Worm (Caenorhabditis elegans) whole organism, midembryonic: ENCODE measurements around the gene idpp-16.

Experiments
- T22C8.4 ChIP-seq: fragments of 200-800 bp; sonication (Bioruptor generic); IDR thresholded peaks from 2 replicates; pipeline ENCODE4 v1.3.6; 2022; ENCODE audit warnings: missing genetic modification characterization, missing compliant biosample characterization
- cog-1 ChIP-seq: sonication (generic microtip); optimal IDR thresholded peaks from 2 replicates; lab custom pipeline; 2016; ENCODE audit warnings: missing genetic modification characterization, missing compliant biosample characterization
- flt-1 ChIP-seq: fragments of 200-800 bp; sonication (Bioruptor generic); IDR thresholded peaks from 2 replicates; pipeline ENCODE4 v1.3.6; 2022; ENCODE audit warnings: missing genetic modification characterization, missing compliant biosample characterization
- klf-2 ChIP-seq: fragments of 200-800 bp; sonication (Bioruptor generic); conservative IDR thresholded peaks from 2 replicates; pipeline ENCODE4 v1.3.6; 2022; ENCODE audit warnings: missing genetic modification reagents, missing genetic modification characterization, missing compliant biosample characterization
- med-1 ChIP-seq: sonication (generic microtip); optimal IDR thresholded peaks from 2 replicates; lab custom pipeline; 2017; ENCODE audit warnings: missing genetic modification characterization, mild to moderate bottlenecking, missing compliant biosample characterization, antibody characterized with exemption, missing genetic modification reagents; ENCODE audit not compliant: insufficient read depth
- ref-1 ChIP-seq: fragments of 200-800 bp; sonication (Bioruptor generic); conservative IDR thresholded peaks from 2 replicates; pipeline ENCODE4 v1.3.6; 2022; ENCODE audit warnings: missing genetic modification reagents, missing genetic modification characterization, missing compliant biosample characterization
- tab-1 ChIP-seq: fragments of 200-800 bp; sonication (Bioruptor generic); IDR thresholded peaks from 2 replicates; pipeline ENCODE4 v1.3.6; 2022; ENCODE audit warnings: missing genetic modification characterization, missing compliant biosample characterization
- ztf-23 ChIP-seq: fragments of 200-800 bp; sonication (Bioruptor generic); IDR thresholded peaks from 2 replicates; pipeline ENCODE4 v1.3.6; 2022; ENCODE audit warnings: missing genetic modification reagents, missing genetic modification characterization, missing compliant biosample characterization
- ztf-29 ChIP-seq: fragments of 200-800 bp; sonication (Bioruptor generic); IDR thresholded peaks from 2 replicates; pipeline ENCODE4 v1.3.6; 2022; ENCODE audit warnings: missing genetic modification reagents, missing genetic modification characterization, missing compliant biosample characterization

The idpp-16 gene

ce11 chrV:11593888-11594287 is 12.4 kb downstream of the idpp-16 start:
- TF ChIP-seq med-1, result no peak
- TF ChIP-seq ref-1 (GFP tag; lab: Robert Waterston, UW), result no peak
- TF ChIP-seq ztf-23 (GFP tag; lab: Robert Waterston, UW), result no peak
- no peak for TF ChIP-seq flt-1 (GFP tag; lab: Robert Waterston, UW)
- no peak for TF ChIP-seq cog-1 (tag; lab: Kevin White, UChicago)
- no peak for TF ChIP-seq T22C8.4
- no peak for TF ChIP-seq ztf-29 (GFP tag; lab: Robert Waterston, UW)
- TF ChIP-seq tab-1, result no peak
- TF ChIP-seq klf-2, result no peak

DNA sequence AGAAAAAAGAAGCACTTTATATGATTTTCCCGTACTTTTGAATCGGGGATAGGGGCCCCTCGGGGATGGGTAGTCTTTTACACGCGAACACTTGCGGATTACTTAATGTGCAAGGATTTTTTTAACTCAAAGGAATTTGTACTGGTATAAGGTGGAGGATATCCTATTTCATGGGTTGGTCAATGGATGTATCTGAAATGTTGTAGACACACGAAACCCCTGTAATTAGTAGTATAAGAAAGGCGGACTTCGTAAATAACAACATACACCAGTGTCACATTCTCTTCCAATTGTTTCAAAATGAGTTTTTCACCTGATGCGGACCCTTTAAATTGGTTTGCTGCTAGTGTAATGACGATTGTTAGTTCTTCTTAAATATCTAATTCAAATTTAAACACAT is 12.9 kb downstream of the idpp-16 start, which contains the start of gene srx-80:
srx-80 (plus strand) TSS at position 301 of the 400 bp plus-strand sequence.
- TF ChIP-seq flt-1 (GFP tag; lab: Robert Waterston, UW) (no peak), med-1 (no peak), tab-1 (no peak), klf-2 (no peak), ztf-29 (GFP tag; lab: Robert Waterston, UW) (no peak), T22C8.4 (no peak), ref-1 (GFP tag; lab: Robert Waterston, UW) (no peak), ztf-23 (GFP tag; lab: Robert Waterston, UW) (no peak), cog-1 (tag; lab: Kevin White, UChicago) (no peak)

- TF ChIP-seq klf-2, result no peak
- no peak for TF ChIP-seq T22C8.4
- TF ChIP-seq ref-1 (GFP tag; lab: Robert Waterston, UW), result no peak
- no peak for TF ChIP-seq tab-1
- TF ChIP-seq cog-1 (tag; lab: Kevin White, UChicago), result no peak
- no peak for TF ChIP-seq flt-1 (GFP tag; lab: Robert Waterston, UW)
- no peak for TF ChIP-seq ztf-29 (GFP tag; lab: Robert Waterston, UW)
- no peak for TF ChIP-seq med-1
- no peak for TF ChIP-seq ztf-23 (GFP tag; lab: Robert Waterston, UW)
Observed at ce11 chrV:11589433-11589832, 16.9 kb downstream of the idpp-16 start, which contains the start of gene srx-82. Gene srx-82 (plus strand): TSS chrV:11589733.

DNA sequence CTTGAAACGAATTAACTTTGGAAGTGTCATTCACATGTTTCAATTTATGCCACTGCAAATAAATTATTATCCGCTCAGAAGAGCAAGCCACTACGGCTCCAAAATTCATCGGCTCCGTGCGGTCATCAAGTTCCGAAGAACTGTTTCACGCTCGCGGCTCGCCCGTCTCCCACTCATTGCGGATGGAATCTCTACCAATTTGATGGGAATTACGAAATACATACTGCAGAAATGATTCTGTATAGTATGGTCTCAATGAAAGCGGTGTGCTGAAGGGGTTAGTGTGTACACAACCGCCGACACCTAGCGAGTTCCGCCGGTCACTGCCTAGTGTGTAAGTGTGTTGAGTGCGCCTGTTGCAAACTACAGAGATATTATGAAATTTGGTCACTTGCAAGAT is 21.2 kb downstream of the idpp-16 start:
- no peak for TF ChIP-seq ztf-29 (GFP tag; lab: Robert Waterston, UW)
- no peak for TF ChIP-seq T22C8.4
- no peak for TF ChIP-seq flt-1 (GFP tag; lab: Robert Waterston, UW)
- no peak for TF ChIP-seq med-1
- TF ChIP-seq cog-1 (tag; lab: Kevin White, UChicago), result no peak
- no peak for TF ChIP-seq tab-1
- no peak for TF ChIP-seq klf-2
- no peak for TF ChIP-seq ztf-23 (GFP tag; lab: Robert Waterston, UW)
- no peak for TF ChIP-seq ref-1 (GFP tag; lab: Robert Waterston, UW)

- no peak for TF ChIP-seq T22C8.4
- TF ChIP-seq cog-1 (tag; lab: Kevin White, UChicago), result no peak
- no peak for TF ChIP-seq ztf-29 (GFP tag; lab: Robert Waterston, UW)
- TF ChIP-seq ztf-23 (GFP tag; lab: Robert Waterston, UW), result no peak
- no peak for TF ChIP-seq med-1
- TF ChIP-seq tab-1, result no peak
Observed at ce11 chrV:11583212-11583611, 23.1 kb downstream of the idpp-16 start, which contains the start of gene srx-88. Gene srx-88 (plus strand): TSS chrV:11583512.

ce11 chrV:11580826-11581225 is 25.5 kb downstream of the idpp-16 start, which contains the start of gene srx-90:
Gene srx-90 (plus strand): TSS chrV:11581126.
- TF ChIP-seq klf-2 (no peak), cog-1 (tag; lab: Kevin White, UChicago) (no peak), ref-1 (GFP tag; lab: Robert Waterston, UW) (no peak), flt-1 (GFP tag; lab: Robert Waterston, UW) (no peak), med-1 (no peak), ztf-29 (GFP tag; lab: Robert Waterston, UW) (no peak), ztf-23 (GFP tag; lab: Robert Waterston, UW) (no peak), T22C8.4 (no peak), tab-1 (no peak)

DNA sequence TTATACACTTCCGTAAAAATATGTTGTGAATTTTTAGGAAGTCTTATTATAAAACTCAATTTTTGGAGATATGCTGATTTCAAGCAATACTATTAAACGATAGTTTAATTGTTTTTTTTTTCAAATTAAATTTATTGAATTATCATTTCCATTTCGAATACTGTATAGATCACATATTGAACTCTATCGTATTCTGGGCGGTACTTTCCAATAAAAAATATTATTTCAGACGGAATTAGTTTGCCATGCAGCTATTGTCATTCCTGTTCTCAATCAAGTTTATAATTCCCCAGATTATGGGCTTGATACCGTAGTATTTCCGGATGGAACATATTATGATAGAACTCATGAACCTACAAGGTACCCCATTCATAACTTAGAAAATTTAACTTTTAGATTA is 31.8 kb downstream of the idpp-16 start:
- TF ChIP-seq med-1 (no peak), flt-1 (GFP tag; lab: Robert Waterston, UW) (no peak), T22C8.4 (no peak), klf-2 (no peak), tab-1 (no peak)

DNA sequence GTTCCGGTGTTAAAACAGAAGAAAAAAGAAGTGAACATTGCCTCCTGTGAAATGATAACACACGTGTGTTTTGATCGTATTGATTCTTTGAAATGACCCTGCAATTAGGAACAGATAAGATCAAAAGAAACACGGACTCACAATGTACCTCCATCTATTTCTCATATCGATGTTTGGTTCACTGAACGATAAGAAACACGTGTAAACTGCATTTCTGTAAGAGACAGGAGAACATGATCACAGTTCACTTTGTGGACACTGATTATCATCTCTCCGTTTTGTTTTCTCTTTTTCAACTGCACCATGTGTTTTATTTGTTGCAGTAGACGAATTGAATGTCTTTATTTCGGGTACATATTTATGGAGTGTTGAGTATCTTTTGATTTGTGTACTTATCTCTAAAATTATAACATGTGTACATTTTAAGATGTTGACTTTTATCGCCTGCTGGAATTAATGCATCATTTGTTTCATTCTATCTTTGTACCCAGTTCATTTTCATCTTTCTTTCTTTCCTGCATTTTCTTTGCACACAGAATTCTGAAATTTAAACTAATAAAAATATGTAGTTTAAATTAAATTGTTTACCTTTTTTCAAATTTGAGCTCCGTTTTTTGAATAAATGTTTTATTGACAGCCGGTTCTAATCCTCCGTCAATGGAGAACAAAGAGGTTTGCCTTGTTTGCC is 33.4 kb downstream of the idpp-16 start, which contains the start of the genes H12C20.7 and nhr-68:
H12C20.7 (minus strand) TSS at position 188 of the 688 bp plus-strand sequence.
nhr-68 (plus strand) TSS at position 638 of the 688 bp plus-strand sequence.
- TF ChIP-seq klf-2, result no peak
- no peak for TF ChIP-seq flt-1 (GFP tag; lab: Robert Waterston, UW)
- no peak for TF ChIP-seq ztf-29 (GFP tag; lab: Robert Waterston, UW)
- TF ChIP-seq T22C8.4, result no peak
- TF ChIP-seq med-1, result no peak
- no peak for TF ChIP-seq ref-1 (GFP tag; lab: Robert Waterston, UW)
- TF ChIP-seq cog-1 (tag; lab: Kevin White, UChicago), result no peak
- no peak for TF ChIP-seq ztf-23 (GFP tag; lab: Robert Waterston, UW)
- no peak for TF ChIP-seq tab-1

DNA sequence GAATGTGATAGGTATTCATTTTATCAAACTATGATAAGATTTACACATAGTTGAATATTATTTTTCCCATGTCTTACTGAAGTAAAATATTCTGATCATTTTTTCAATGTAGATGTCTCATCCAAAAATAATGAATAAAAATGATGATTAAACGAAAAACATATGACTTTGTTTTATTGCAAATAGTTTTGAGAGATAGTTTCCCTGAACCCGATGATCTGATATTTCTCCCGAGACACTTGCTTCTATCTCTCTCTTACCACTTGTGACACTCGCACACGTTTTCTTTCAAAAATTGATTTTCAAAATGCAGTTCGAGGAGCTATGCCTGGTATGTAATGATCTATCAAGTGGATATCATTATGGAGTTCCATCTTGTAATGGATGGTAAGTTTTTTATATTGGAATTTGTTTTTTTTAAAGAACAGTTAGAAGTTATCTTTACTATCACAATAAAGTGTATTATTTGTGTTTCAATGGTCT is 36.1 kb downstream of the idpp-16 start, which contains the start of the genes nhr-101 and pms-2:
nhr-101 (plus strand) TSS at position 308 of the 483 bp plus-strand sequence.
pms-2 (minus strand) TSS at position 433 of the 483 bp plus-strand sequence.
- no peak for TF ChIP-seq ref-1 (GFP tag; lab: Robert Waterston, UW)
- no peak for TF ChIP-seq cog-1 (tag; lab: Kevin White, UChicago)
- TF ChIP-seq flt-1 (GFP tag; lab: Robert Waterston, UW), result no peak
- TF ChIP-seq klf-2, result no peak
- no peak for TF ChIP-seq ztf-29 (GFP tag; lab: Robert Waterston, UW)
- no peak for TF ChIP-seq tab-1
- TF ChIP-seq T22C8.4, result no peak
- no peak for TF ChIP-seq med-1
- TF ChIP-seq ztf-23 (GFP tag; lab: Robert Waterston, UW), result no peak

DNA sequence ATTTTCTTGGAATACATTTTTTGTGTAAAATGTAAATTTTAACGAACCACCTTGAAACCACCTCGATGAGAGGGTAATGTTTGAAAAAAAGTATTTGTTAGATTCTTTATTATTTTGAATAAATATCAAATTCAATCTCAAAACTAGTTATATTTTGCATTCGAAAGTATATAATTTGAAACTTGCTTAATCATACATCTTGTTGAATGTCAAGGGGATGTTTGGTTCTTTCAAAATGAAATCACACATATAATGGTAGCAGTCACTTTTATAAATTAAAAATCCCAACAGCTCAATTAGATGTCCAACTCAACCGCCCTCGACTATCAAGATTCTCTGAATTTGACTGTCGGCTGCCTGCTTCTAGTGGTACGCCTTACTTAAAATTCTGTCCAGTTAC is 41.8 kb downstream of the idpp-16 start, which contains the start of gene srx-87:
srx-87 (plus strand) TSS at position 301 of the 400 bp plus-strand sequence.
- TF ChIP-seq klf-2, result no peak
- TF ChIP-seq med-1, result no peak
- no peak for TF ChIP-seq T22C8.4
- TF ChIP-seq tab-1, result no peak
- TF ChIP-seq flt-1 (GFP tag; lab: Robert Waterston, UW), result no peak
- TF ChIP-seq cog-1 (tag; lab: Kevin White, UChicago), result no peak
- TF ChIP-seq ztf-23 (GFP tag; lab: Robert Waterston, UW), result no peak
- TF ChIP-seq ref-1 (GFP tag; lab: Robert Waterston, UW), result no peak
- TF ChIP-seq ztf-29 (GFP tag; lab: Robert Waterston, UW), result no peak
